Worm (Caenorhabditis elegans): ENCODE measurements around the gene clec-45.

DNA sequence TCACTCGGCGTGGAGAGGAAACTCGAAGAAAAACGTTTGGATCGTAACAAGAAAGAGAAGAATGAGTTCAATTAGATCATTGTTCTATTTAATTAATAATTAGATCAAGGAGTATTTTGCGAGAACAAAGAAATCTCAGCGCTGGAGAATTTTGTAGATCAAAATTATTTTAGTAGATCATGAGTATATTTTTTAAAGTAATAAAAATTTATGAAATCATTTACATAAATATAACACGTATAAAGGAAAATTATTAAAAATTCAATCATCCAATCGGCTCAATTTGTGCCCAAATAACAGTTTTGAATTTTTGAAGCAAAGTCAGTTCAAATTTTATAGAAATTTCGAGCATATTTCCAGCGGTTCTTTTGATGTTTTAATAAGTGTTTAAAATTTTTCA is 13.7 kb upstream of the clec-45 start, which contains the start of gene C50E3.13:
- TF ChIP-seq fos-1 (tag; optimal IDR thresholded peaks at IDR 0.05) = no peak
- TF ChIP-seq nhr-77 (tag; optimal IDR thresholded peaks at IDR 0.05) = no peak
- TF ChIP-seq elt-3 (tag; optimal IDR thresholded peaks at IDR 0.05) = no peak
- TF ChIP-seq aly-2 (tag; optimal IDR thresholded peaks at IDR 0.05) = no peak
- TF ChIP-seq snpc-4 (tag; optimal IDR thresholded peaks at IDR 0.05) = no peak
- TF ChIP-seq C04F5.9 (tag; optimal IDR thresholded peaks at IDR 0.05) = no peak
- no peak for TF ChIP-seq lir-3 (tag; optimal IDR thresholded peaks at IDR 0.05; ENCODE audit: poor library complexity)
- TF ChIP-seq ces-1 (GFP tag; optimal IDR thresholded peaks at IDR 0.05) = no peak

All from whole organism, L1 larva.